Worm (Caenorhabditis elegans) whole organism, L3 larva: ENCODE results near the gene C01F1.5.

ENCODE experiments used
- R02D3.7 ChIP-seq: fragments of 150-350 bp; optimal IDR thresholded peaks from 2 replicates; lab custom pipeline; 2014; ENCODE audit warnings: missing biosample characterization, missing genetic modification characterization
- ZK546.5 ChIP-seq: sonication (generic microtip); optimal IDR thresholded peaks from 2 replicates; lab custom pipeline; 2017; ENCODE audit warnings: missing biosample characterization, missing genetic modification characterization
- aly-2 ChIP-seq: fragments of 150-350 bp; optimal IDR thresholded peaks from 2 replicates; lab custom pipeline; 2014; ENCODE audit warnings: missing biosample characterization, missing genetic modification characterization
- ama-1 ChIP-seq: fragments of 150-350 bp; optimal IDR thresholded peaks from 2 replicates; lab custom pipeline; 2018
- ceh-16 ChIP-seq: sonication (generic microtip); optimal IDR thresholded peaks from 2 replicates; lab custom pipeline; 2017; ENCODE audit warnings: missing biosample characterization, missing genetic modification characterization
- ceh-28 ChIP-seq: fragments of 150-350 bp; optimal IDR thresholded peaks from 2 replicates; lab custom pipeline; 2014; ENCODE audit warnings: missing biosample characterization, missing genetic modification reagents, missing genetic modification characterization
- ceh-82 ChIP-seq: fragments of 150-350 bp; optimal IDR thresholded peaks from 2 replicates; lab custom pipeline; 2014; ENCODE audit warnings: missing biosample characterization, missing genetic modification characterization
- ceh-9 ChIP-seq: sonication (generic microtip); optimal IDR thresholded peaks from 2 replicates; lab custom pipeline; 2018; ENCODE audit warnings: missing biosample characterization, missing genetic modification characterization
- daf-12 ChIP-seq: fragments of 150-350 bp; optimal IDR thresholded peaks from 2 replicates; lab custom pipeline; 2014; ENCODE audit warnings: missing biosample characterization, missing genetic modification reagents, missing genetic modification characterization
- egl-27 ChIP-seq: sonication (generic microtip); optimal IDR thresholded peaks from 4 replicates; lab custom pipeline; 2017; ENCODE audit warnings: missing biosample characterization, missing genetic modification reagents, missing genetic modification characterization
- egl-5 ChIP-seq: fragments of 150-350 bp; optimal IDR thresholded peaks from 2 replicates; lab custom pipeline; 2017; ENCODE audit warnings: missing biosample characterization, missing genetic modification reagents, missing genetic modification characterization, inconsistent platforms
- elt-1 ChIP-seq: fragments of 150-350 bp; optimal IDR thresholded peaks from 2 replicates; lab custom pipeline; 2014; ENCODE audit warnings: missing biosample characterization, missing genetic modification characterization
- elt-2 ChIP-seq: sonication (generic microtip); optimal IDR thresholded peaks from 2 replicates; lab custom pipeline; 2016; ENCODE audit warnings: missing genetic modification reagents, mild to moderate bottlenecking, missing genetic modification characterization, missing compliant biosample characterization
- elt-3 ChIP-seq, 3 experiments: fragments of 150-350 bp in 1 of 3; sonication (generic microtip) in 2 of 3; optimal IDR thresholded peaks; 2 replicates in 2 of 3; 4 replicates in 1 of 3; lab custom pipeline; 2014 to 2017; ENCODE audit warnings: missing biosample characterization in 3 of 3, missing genetic modification characterization in 3 of 3
- eor-1 ChIP-seq, 2 experiments: fragments of 150-350 bp; optimal IDR thresholded peaks; 2 replicates each; lab custom pipeline; 2014 to 2018; ENCODE audit warnings: missing biosample characterization in 2 of 2, missing genetic modification characterization in 2 of 2
- fkh-10 ChIP-seq: sonication (generic microtip); optimal IDR thresholded peaks from 2 replicates; lab custom pipeline; 2017; ENCODE audit warnings: missing biosample characterization, missing genetic modification reagents, missing genetic modification characterization
- fkh-2 ChIP-seq: fragments of 150-350 bp; optimal IDR thresholded peaks from 2 replicates; lab custom pipeline; 2014; ENCODE audit warnings: missing biosample characterization, missing genetic modification reagents, missing genetic modification characterization
- fos-1 ChIP-seq: fragments of 150-350 bp; optimal IDR thresholded peaks from 2 replicates; lab custom pipeline; 2014; ENCODE audit warnings: missing biosample characterization, missing genetic modification characterization
- hmg-11 ChIP-seq: sonication (generic microtip); optimal IDR thresholded peaks from 2 replicates; lab custom pipeline; 2016; ENCODE audit warnings: missing genetic modification characterization, missing compliant biosample characterization
- jun-1 ChIP-seq: fragments of 150-350 bp; optimal IDR thresholded peaks from 2 replicates; lab custom pipeline; 2014; ENCODE audit warnings: missing biosample characterization, missing genetic modification reagents, missing genetic modification characterization
- lin-15B ChIP-seq: fragments of 150-350 bp; optimal IDR thresholded peaks from 2 replicates; lab custom pipeline; 2014; ENCODE audit warnings: missing biosample characterization, missing genetic modification characterization
- lin-39 ChIP-seq: fragments of 150-350 bp; optimal IDR thresholded peaks from 2 replicates; lab custom pipeline; 2018; ENCODE audit warnings: missing biosample characterization, missing genetic modification reagents, missing genetic modification characterization
- lsy-12 ChIP-seq: sonication (generic microtip); optimal IDR thresholded peaks from 2 replicates; lab custom pipeline; 2016; ENCODE audit warnings: mild to moderate bottlenecking, missing genetic modification characterization, missing compliant biosample characterization
- mdl-1 ChIP-seq: fragments of 150-350 bp; optimal IDR thresholded peaks from 2 replicates; lab custom pipeline; 2014; ENCODE audit warnings: missing biosample characterization, missing genetic modification characterization
- mml-1 ChIP-seq: fragments of 150-350 bp; sonication (generic microtip); optimal IDR thresholded peaks from 3 replicates; lab custom pipeline; 2014; ENCODE audit warnings: missing biosample characterization, missing genetic modification characterization
- nfya-1 ChIP-seq: sonication (generic microtip); optimal IDR thresholded peaks from 2 replicates; lab custom pipeline; 2017; ENCODE audit warnings: missing genetic modification characterization, mild to moderate bottlenecking, missing compliant biosample characterization, antibody characterized with exemption, moderate library complexity; ENCODE audit not compliant: insufficient read depth
- nhr-11 ChIP-seq: fragments of 150-350 bp; optimal IDR thresholded peaks from 2 replicates; lab custom pipeline; 2014; ENCODE audit warnings: missing biosample characterization, missing genetic modification characterization
- nhr-12 ChIP-seq: fragments of 150-350 bp; optimal IDR thresholded peaks from 2 replicates; lab custom pipeline; 2014; ENCODE audit warnings: missing biosample characterization, missing genetic modification characterization
- nhr-23 ChIP-seq: fragments of 150-350 bp; optimal IDR thresholded peaks from 2 replicates; lab custom pipeline; 2014; ENCODE audit warnings: missing biosample characterization, missing genetic modification reagents, missing genetic modification characterization
- nhr-237 ChIP-seq: fragments of 150-350 bp; optimal IDR thresholded peaks from 2 replicates; lab custom pipeline; 2014; ENCODE audit warnings: missing biosample characterization, missing genetic modification characterization
- nhr-25 ChIP-seq: sonication (generic microtip); optimal IDR thresholded peaks from 2 replicates; lab custom pipeline; 2017; ENCODE audit warnings: missing biosample characterization, missing genetic modification characterization
- nhr-28 ChIP-seq: fragments of 150-350 bp; optimal IDR thresholded peaks from 2 replicates; lab custom pipeline; 2014; ENCODE audit warnings: missing biosample characterization, missing genetic modification characterization
- nhr-43 ChIP-seq: sonication (generic microtip); optimal IDR thresholded peaks from 2 replicates; lab custom pipeline; 2016; ENCODE audit warnings: mild to moderate bottlenecking, missing genetic modification characterization, missing compliant biosample characterization; ENCODE audit not compliant: poor library complexity, severe bottlenecking
- nhr-67 ChIP-seq: fragments of 150-350 bp; optimal IDR thresholded peaks from 2 replicates; lab custom pipeline; 2014; ENCODE audit warnings: missing biosample characterization, missing genetic modification characterization
- nhr-76 ChIP-seq: fragments of 150-350 bp; sonication (generic microtip); optimal IDR thresholded peaks from 5 replicates; lab custom pipeline; 2014; ENCODE audit warnings: missing biosample characterization, missing genetic modification characterization
- nhr-77 ChIP-seq: fragments of 150-350 bp; optimal IDR thresholded peaks from 2 replicates; lab custom pipeline; 2014; ENCODE audit warnings: missing biosample characterization, missing genetic modification characterization
- pha-4 ChIP-seq: fragments of 150-350 bp; optimal IDR thresholded peaks from 2 replicates; lab custom pipeline; 2014; ENCODE audit warnings: missing biosample characterization, missing genetic modification reagents, missing genetic modification characterization
- pqm-1 ChIP-seq: fragments of 150-350 bp; optimal IDR thresholded peaks from 2 replicates; lab custom pipeline; 2017; ENCODE audit warnings: missing biosample characterization, missing genetic modification characterization, inconsistent platforms
- sea-2 ChIP-seq: fragments of 150-350 bp; sonication (generic microtip); optimal IDR thresholded peaks from 4 replicates; lab custom pipeline; 2014; ENCODE audit warnings: missing biosample characterization, missing genetic modification reagents, missing genetic modification characterization
- skn-1 ChIP-seq: fragments of 150-350 bp; optimal IDR thresholded peaks from 2 replicates; lab custom pipeline; 2014; ENCODE audit warnings: missing biosample characterization, missing genetic modification characterization
- snpc-4 ChIP-seq: fragments of 150-350 bp; optimal IDR thresholded peaks from 2 replicates; lab custom pipeline; 2014; ENCODE audit warnings: missing biosample characterization, missing genetic modification characterization
- tbx-2 ChIP-seq: sonication (generic microtip); optimal IDR thresholded peaks from 2 replicates; lab custom pipeline; 2016; ENCODE audit warnings: mild to moderate bottlenecking, missing genetic modification characterization, missing compliant biosample characterization
- unc-39 ChIP-seq: sonication (generic microtip); optimal IDR thresholded peaks from 4 replicates; lab custom pipeline; 2017; ENCODE audit warnings: missing biosample characterization, missing genetic modification characterization
- unc-62 ChIP-seq: fragments of 150-350 bp; sonication (generic microtip); optimal IDR thresholded peaks from 4 replicates; lab custom pipeline; 2014; ENCODE audit warnings: missing biosample characterization, missing genetic modification reagents, missing genetic modification characterization
- zag-1 ChIP-seq: fragments of 150-350 bp; optimal IDR thresholded peaks from 2 replicates; lab custom pipeline; 2014; ENCODE audit warnings: missing biosample characterization, missing genetic modification characterization
- ztf-11 ChIP-seq: fragments of 150-350 bp; optimal IDR thresholded peaks from 2 replicates; lab custom pipeline; 2014; ENCODE audit warnings: missing biosample characterization, missing genetic modification characterization
- ztf-4 ChIP-seq: fragments of 150-350 bp; optimal IDR thresholded peaks from 2 replicates; lab custom pipeline; 2014; ENCODE audit warnings: missing biosample characterization, missing genetic modification characterization

Gene C01F1.5

DNA sequence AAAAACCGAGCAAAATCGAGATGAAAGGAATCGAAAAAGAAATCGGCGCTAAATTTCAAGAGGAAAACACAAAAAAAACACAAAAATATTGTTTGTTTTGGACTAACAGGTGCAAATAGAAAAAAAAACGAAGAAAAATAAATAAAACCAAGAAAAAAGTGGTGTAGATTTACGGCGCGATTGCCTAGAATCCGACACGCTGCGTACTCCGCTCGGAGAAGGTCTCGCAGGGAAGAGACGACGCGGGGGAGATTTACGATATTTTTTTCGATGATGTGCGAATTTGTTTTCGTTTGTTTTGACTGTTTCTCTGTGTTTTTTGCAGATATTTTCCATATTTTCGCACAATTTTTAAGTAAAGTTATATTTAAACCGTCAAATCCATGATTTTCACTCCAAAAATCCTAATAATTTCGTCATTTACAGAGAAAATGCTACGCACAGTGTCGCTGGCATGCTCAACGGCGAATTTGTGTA, 17.6 kb upstream of the C01F1.5 start, which contains the start of gene sco-1:
Gene sco-1, plus strand, starts transcription at position 427 of the 477 bp plus-strand sequence.
- TF ChIP-seq ZK546.5 (peak; percentile 48), lin-15B (peak; percentile 99), ztf-11 (tag; lab: Kevin White, UChicago) (no peak), pha-4 (peak; percentile 100), nhr-76 (tag; lab: Kevin White, UChicago) (no peak), elt-3 (tag; optimal IDR thresholded peaks at IDR 0.05; lab: Kevin White, UChicago) (no peak), nhr-237 (tag; lab: Kevin White, UChicago) (no peak), snpc-4 (tag; lab: Kevin White, UChicago) (peak; percentile 85), zag-1 (tag; lab: Kevin White, UChicago) (no peak), sea-2 (GFP tag; lab: Kevin White, UChicago) (no peak), unc-39 (tag; lab: Kevin White, UChicago) (no peak), egl-5 (tag; lab: Kevin White, UChicago) (peak; percentile 96), nhr-11 (peak; percentile 48), R02D3.7 (tag; lab: Kevin White, UChicago) (peak; percentile 100), aly-2 (tag; lab: Kevin White, UChicago) (peak; percentile 52), ceh-9 (tag; lab: Kevin White, UChicago) (no peak), nfya-1 (tag; lab: Kevin White, UChicago) (peak; percentile 96), elt-1 (peak; percentile 7), mml-1 (tag; lab: Kevin White, UChicago) (no peak), egl-27 (peak; percentile 80), jun-1 (tag; lab: Kevin White, UChicago) (peak; percentile 85), ceh-16 (peak; percentile 56), pqm-1 (tag; lab: Kevin White, UChicago) (peak; percentile 87), nhr-77 (tag; lab: Kevin White, UChicago) (peak; percentile 28), unc-62 (GFP tag; lab: Kevin White, UChicago) (no peak), nhr-43 (tag; lab: Kevin White, UChicago) (peak; percentile 98), fkh-2 (tag; lab: Kevin White, UChicago) (peak; percentile 8), nhr-28 (tag; lab: Kevin White, UChicago) (peak; percentile 28), lin-39 (tag; lab: Kevin White, UChicago) (peak; percentile 95), fos-1 (tag; lab: Kevin White, UChicago) (peak; percentile 46), nhr-25 (tag; lab: Kevin White, UChicago) (peak; percentile 88), nhr-67 (tag; lab: Kevin White, UChicago) (no peak), tbx-2 (tag; lab: Kevin White, UChicago) (peak; percentile 78), fkh-10 (GFP tag; lab: Kevin White, UChicago) (peak; percentile 94), hmg-11 (tag; lab: Kevin White, UChicago) (peak; percentile 93), ceh-82 (peak; percentile 83), nhr-12 (tag; lab: Kevin White, UChicago) (no peak), lsy-12 (tag; lab: Kevin White, UChicago) (peak; percentile 92), ztf-4 (tag; lab: Kevin White, UChicago) (peak; percentile 41), elt-2 (tag; lab: Kevin White, UChicago) (peak; percentile 78), nhr-23 (tag; lab: Kevin White, UChicago) (peak; percentile 98), daf-12 (tag; lab: Kevin White, UChicago) (no peak), ama-1 (lab: Kevin White, UChicago) (peak; percentile 63), skn-1 (tag; lab: Kevin White, UChicago) (peak; percentile 80), ceh-28 (tag; lab: Kevin White, UChicago) (peak; percentile 87), eor-1 (tag; optimal IDR thresholded peaks at IDR 0.05; lab: Kevin White, UChicago) (no peak), mdl-1 (tag; lab: Kevin White, UChicago) (peak; percentile 24)
